Fruit fly (Drosophila melanogaster) whole organism, embryonic: ENCODE data around the gene Nlg4.

ENCODE experiments used
- Bteb2 ChIP-seq: fragments of 200-800 bp; sonication (Bioruptor generic); optimal IDR thresholded peaks from 2 replicates; lab custom pipeline; 2016; ENCODE audit warnings: missing biosample characterization, missing genetic modification characterization
- CG10274 ChIP-seq: fragments of 200-800 bp; sonication (Bioruptor generic); optimal IDR thresholded peaks from 3 replicates; lab custom pipeline; 2017; ENCODE audit warnings: missing biosample characterization, mild to moderate bottlenecking, missing genetic modification characterization
- CG10979 ChIP-seq: fragments of 200-800 bp; sonication (Bioruptor generic); optimal IDR thresholded peaks from 2 replicates; lab custom pipeline; 2018; ENCODE audit warnings: missing biosample characterization, mild to moderate bottlenecking, missing genetic modification characterization, moderate library complexity
- CG11093 ChIP-seq: fragments of 200-800 bp; sonication (Bioruptor generic); IDR thresholded peaks from 3 replicates; pipeline ENCODE4 v1.3.6; 2022; ENCODE audit warnings: missing biosample characterization, missing genetic modification characterization
- CG12104 ChIP-seq: fragments of 200-800 bp; sonication (Bioruptor generic); optimal IDR thresholded peaks from 3 replicates; lab custom pipeline; 2016; ENCODE audit warnings: missing biosample characterization, missing genetic modification characterization
- CG14710 ChIP-seq: fragments of 200-800 bp; sonication (Bioruptor generic); optimal IDR thresholded peaks from 3 replicates; lab custom pipeline; 2019; ENCODE audit warnings: missing biosample characterization, mild to moderate bottlenecking, missing genetic modification characterization, moderate library complexity
- CG14965 ChIP-seq: fragments of 200-800 bp; sonication (Bioruptor generic); optimal IDR thresholded peaks from 2 replicates; lab custom pipeline; 2016; ENCODE audit warnings: missing biosample characterization, missing genetic modification characterization, borderline replicate concordance
- CG18262 ChIP-seq: fragments of 200-800 bp; optimal IDR thresholded peaks from 3 replicates; lab custom pipeline; 2019; ENCODE audit warnings: missing biosample characterization, mild to moderate bottlenecking, missing genetic modification characterization, moderate library complexity
- CG2889 ChIP-seq: fragments of 200-800 bp; sonication (Bioruptor generic); IDR thresholded peaks from 3 replicates; pipeline ENCODE4 v1.3.6; 2022; ENCODE audit warnings: missing biosample characterization, missing genetic modification characterization
- CG3065 ChIP-seq: fragments of 200-800 bp; sonication (Bioruptor generic); optimal IDR thresholded peaks from 2 replicates; lab custom pipeline; 2016; ENCODE audit warnings: missing biosample characterization, missing genetic modification characterization
- CG31224 ChIP-seq: fragments of 200-800 bp; sonication (Bioruptor generic); IDR thresholded peaks from 2 replicates; pipeline ENCODE4 v1.3.6; 2022; ENCODE audit warnings: missing biosample characterization, missing genetic modification characterization
- CG33557 ChIP-seq: fragments of 200-800 bp; sonication (Bioruptor generic); optimal IDR thresholded peaks from 2 replicates; lab custom pipeline; 2019; ENCODE audit warnings: missing biosample characterization, mild to moderate bottlenecking, missing genetic modification characterization, moderate library complexity
- CG3407 ChIP-seq: fragments of 200-800 bp; sonication (Bioruptor generic); optimal IDR thresholded peaks from 2 replicates; lab custom pipeline; 2018; ENCODE audit warnings: missing biosample characterization, mild to moderate bottlenecking, missing genetic modification characterization
- CG4328 ChIP-seq: fragments of 200-800 bp; sonication (Bioruptor generic); optimal IDR thresholded peaks from 3 replicates; lab custom pipeline; 2017; ENCODE audit warnings: missing biosample characterization, missing genetic modification reagents, missing genetic modification characterization
- CG43689 ChIP-seq: fragments of 200-800 bp; sonication (Bioruptor generic); IDR thresholded peaks from 2 replicates; pipeline ENCODE4 v1.3.6; 2022; ENCODE audit warnings: missing biosample characterization, missing genetic modification characterization
- CG8281 ChIP-seq: fragments of 200-800 bp; sonication (Bioruptor generic); optimal IDR thresholded peaks from 2 replicates; lab custom pipeline; 2018; ENCODE audit warnings: missing biosample characterization, mild to moderate bottlenecking, missing genetic modification characterization, moderate library complexity
- CG8290 ChIP-seq, 3 experiments: fragments of 200-800 bp; sonication (Bioruptor generic); optimal IDR thresholded peaks; 2 replicates each; lab custom pipeline; 2016 to 2019; ENCODE audit warnings: missing biosample characterization in 3 of 3, missing genetic modification characterization in 3 of 3, mild to moderate bottlenecking in 2 of 3, moderate library complexity in 1 of 3
- CG8359 ChIP-seq: fragments of 200-800 bp; sonication (Bioruptor generic); optimal IDR thresholded peaks from 2 replicates; lab custom pipeline; 2017; ENCODE audit warnings: missing biosample characterization, mild to moderate bottlenecking, missing genetic modification characterization, borderline replicate concordance
- CG9797 ChIP-seq: fragments of 200-800 bp; sonication (Bioruptor generic); optimal IDR thresholded peaks from 3 replicates; lab custom pipeline; 2018; ENCODE audit warnings: missing biosample characterization, mild to moderate bottlenecking, missing genetic modification characterization
- Camta ChIP-seq: fragments of 200-800 bp; sonication (Bioruptor generic); optimal IDR thresholded peaks from 2 replicates; lab custom pipeline; 2016; ENCODE audit warnings: missing biosample characterization, missing genetic modification characterization
- CrebB ChIP-seq: fragments of 200-800 bp; sonication (Bioruptor generic); optimal IDR thresholded peaks from 3 replicates; lab custom pipeline; 2018; ENCODE audit warnings: missing biosample characterization, mild to moderate bottlenecking, missing genetic modification characterization
- Dip3 ChIP-seq: fragments of 200-800 bp; sonication (Bioruptor generic); optimal IDR thresholded peaks from 3 replicates; lab custom pipeline; 2016; ENCODE audit warnings: missing biosample characterization, missing genetic modification characterization
- Dp ChIP-seq: fragments of 200-800 bp; sonication (Bioruptor generic); optimal IDR thresholded peaks from 2 replicates; lab custom pipeline; 2018; ENCODE audit warnings: missing biosample characterization, mild to moderate bottlenecking, missing genetic modification characterization, moderate library complexity
- Ets65A ChIP-seq: fragments of 200-800 bp; sonication (Bioruptor generic); peaks from one replicate; lab custom pipeline; 2016; ENCODE audit warnings: missing biosample characterization, missing genetic modification characterization
- Hand ChIP-seq: fragments of 200-800 bp; sonication (Bioruptor generic); optimal IDR thresholded peaks from 2 replicates; lab custom pipeline; 2017; ENCODE audit warnings: mild to moderate bottlenecking, missing biosample characterization, missing genetic modification reagents, missing genetic modification characterization
- Neu2 ChIP-seq: fragments of 200-800 bp; sonication (Bioruptor generic); optimal IDR thresholded peaks from 3 replicates; lab custom pipeline; 2016; ENCODE audit warnings: missing biosample characterization, missing genetic modification characterization, borderline replicate concordance
- ac ChIP-seq: fragments of 200-800 bp; sonication (Bioruptor generic); optimal IDR thresholded peaks from 3 replicates; lab custom pipeline; 2017; ENCODE audit warnings: missing biosample characterization, mild to moderate bottlenecking, missing genetic modification characterization
- bigmax ChIP-seq: fragments of 200-800 bp; sonication (Bioruptor generic); optimal IDR thresholded peaks from 2 replicates; lab custom pipeline; 2018; ENCODE audit warnings: missing biosample characterization, mild to moderate bottlenecking, missing genetic modification characterization
- bsh ChIP-seq, 2 experiments: fragments of 200-800 bp; sonication (Bioruptor generic); optimal IDR thresholded peaks; 2 replicates each; lab custom pipeline; 2017 to 2018; ENCODE audit warnings: mild to moderate bottlenecking in 2 of 2, missing biosample characterization in 2 of 2, missing genetic modification characterization in 2 of 2, moderate library complexity in 1 of 2
- dmrt11E ChIP-seq: fragments of 200-800 bp; sonication (Bioruptor generic); optimal IDR thresholded peaks from 3 replicates; lab custom pipeline; 2018; ENCODE audit warnings: missing biosample characterization, mild to moderate bottlenecking, missing genetic modification characterization, moderate library complexity
- gcm ChIP-seq: fragments of 200-800 bp; sonication (Bioruptor generic); optimal IDR thresholded peaks from 2 replicates; lab custom pipeline; 2019; ENCODE audit warnings: missing biosample characterization, mild to moderate bottlenecking, missing genetic modification characterization, moderate library complexity
- gem ChIP-seq: fragments of 200-800 bp; sonication (Bioruptor generic); optimal IDR thresholded peaks from 2 replicates; lab custom pipeline; 2019; ENCODE audit warnings: missing biosample characterization, mild to moderate bottlenecking, missing genetic modification characterization, moderate library complexity
- her ChIP-seq: fragments of 200-800 bp; sonication (Bioruptor generic); optimal IDR thresholded peaks from 2 replicates; lab custom pipeline; 2016; ENCODE audit warnings: missing biosample characterization, missing genetic modification characterization
- hth ChIP-seq: fragments of >200 bp; optimal IDR thresholded peaks from 2 replicates; lab custom pipeline; 2017; ENCODE audit warnings: inconsistent platforms
- inv ChIP-seq: fragments of 200-800 bp; sonication (Bioruptor generic); IDR thresholded peaks from 2 replicates; pipeline ENCODE4 v1.3.6; 2022; ENCODE audit warnings: missing biosample characterization, missing genetic modification characterization; ENCODE audit not compliant: partially characterized antibody
- jumu ChIP-seq: fragments of 200-800 bp; sonication (Bioruptor generic); optimal IDR thresholded peaks from 3 replicates; lab custom pipeline; 2016; ENCODE audit warnings: missing biosample characterization, missing genetic modification characterization
- lola ChIP-seq, 3 experiments: fragments of >200 bp in 2 of 3; fragments of 200-800 bp in 1 of 3; sonication (Bioruptor generic) in 1 of 3; optimal IDR thresholded peaks; 2 replicates each; lab custom pipeline; 2017 to 2019; ENCODE audit warnings: missing biosample characterization in 3 of 3, missing genetic modification characterization in 3 of 3, mild to moderate bottlenecking in 1 of 3, moderate library complexity in 1 of 3
- mld ChIP-seq: fragments of 200-800 bp; sonication (Bioruptor generic); IDR thresholded peaks from 3 replicates; pipeline ENCODE4 v1.3.6; 2022; ENCODE audit warnings: missing biosample characterization, missing genetic modification characterization; ENCODE audit not compliant: partially characterized antibody
- pfk ChIP-seq: fragments of 200-800 bp; sonication (Bioruptor generic); optimal IDR thresholded peaks from 2 replicates; lab custom pipeline; 2018; ENCODE audit warnings: missing biosample characterization, mild to moderate bottlenecking, missing genetic modification characterization, moderate library complexity
- phol ChIP-seq: fragments of 200-800 bp; sonication (Bioruptor generic); optimal IDR thresholded peaks from 3 replicates; lab custom pipeline; 2018; ENCODE audit warnings: missing biosample characterization, mild to moderate bottlenecking, missing genetic modification characterization, moderate library complexity
- sr ChIP-seq: fragments of 200-800 bp; sonication (Bioruptor generic); IDR thresholded peaks from 3 replicates; pipeline ENCODE4 v1.3.6; 2022; ENCODE audit warnings: missing biosample characterization, missing genetic modification characterization
- z ChIP-seq: fragments of 200-800 bp; sonication (Bioruptor generic); IDR thresholded peaks from 3 replicates; pipeline ENCODE4 v1.3.6; 2022; ENCODE audit warnings: missing biosample characterization, missing genetic modification characterization
- zen ChIP-seq: fragments of 200-800 bp; sonication (Bioruptor generic); optimal IDR thresholded peaks from 3 replicates; lab custom pipeline; 2018; ENCODE audit warnings: missing biosample characterization, mild to moderate bottlenecking, missing genetic modification characterization, moderate library complexity

Nlg4 gene

DNA sequence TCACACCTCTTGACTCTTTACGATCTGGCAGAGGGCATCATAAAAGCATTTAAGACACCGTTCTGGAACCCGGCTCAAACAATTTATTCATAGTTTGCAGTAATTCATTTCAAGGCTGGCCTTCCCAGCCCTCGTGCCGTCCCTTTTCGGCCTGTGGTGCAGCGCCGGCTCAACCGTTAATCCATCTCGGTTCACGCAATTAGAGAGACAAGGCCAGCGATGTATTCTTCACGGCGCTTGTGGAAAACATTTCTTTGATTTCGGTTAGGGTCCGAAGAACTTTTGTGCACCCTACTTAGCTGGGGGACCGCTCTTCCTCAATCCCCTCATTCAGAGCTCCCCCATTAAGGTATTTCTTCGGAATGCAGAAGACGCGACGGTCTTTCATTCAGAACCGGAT lies 86.5 kb downstream of the Nlg4 start (continued):
- TF ChIP-seq CG3407 (GFP tag; lab: Kevin White, UChicago) (no peak), CG33557 (GFP tag; lab: Kevin White, UChicago) (no peak)

- no peak for TF ChIP-seq gcm (GFP tag; lab: Kevin White, UChicago)
- no peak for TF ChIP-seq CG8281
- no peak for TF ChIP-seq pfk (GFP tag; lab: Kevin White, UChicago)
- no peak for TF ChIP-seq CG9797 (GFP tag; lab: Kevin White, UChicago)
- peak; percentile 56 for TF ChIP-seq dmrt11E (tag; lab: Kevin White, UChicago)
- TF ChIP-seq CG8359 (GFP tag; lab: Kevin White, UChicago) = no peak
- TF ChIP-seq CG11093 (GFP tag; lab: Robert Waterston, UW) = no peak
- TF ChIP-seq CG4328 (GFP tag; lab: Kevin White, UChicago) = no peak
- no peak for TF ChIP-seq her
- TF ChIP-seq inv (GFP tag; lab: Robert Waterston, UW) = no peak
- TF ChIP-seq gem = peak; percentile 16
- TF ChIP-seq Hand (GFP tag; lab: Kevin White, UChicago) = no peak
- TF ChIP-seq CG14710 = peak; percentile 9
- no peak for TF ChIP-seq Camta (GFP tag; lab: Kevin White, UChicago)
- no peak for TF ChIP-seq CG8290 (GFP tag; optimal IDR thresholded peaks at IDR 0.05; lab: Kevin White, UChicago)
- no peak for TF ChIP-seq CG8290 (tag; optimal IDR thresholded peaks at IDR 0.05; lab: Kevin White, UChicago)
- TF ChIP-seq CG10979 (tag; lab: Kevin White, UChicago) = peak; percentile 31
- TF ChIP-seq Neu2 = no peak
- no peak for TF ChIP-seq Dp
- TF ChIP-seq phol (tag; lab: Kevin White, UChicago) = peak; percentile 13
- no peak for TF ChIP-seq sr (GFP tag; lab: Robert Waterston, UW)
- no peak for TF ChIP-seq CG31224 (GFP tag; lab: Robert Waterston, UW)
- TF ChIP-seq bsh (GFP tag; optimal IDR thresholded peaks at IDR 0.05; lab: Kevin White, UChicago) = peak in 1 of 2 experiments; percentile 22
- no peak for TF ChIP-seq CG3065 (GFP tag; lab: Kevin White, UChicago)
- no peak for TF ChIP-seq Ets65A
- TF ChIP-seq Dip3 (GFP tag; lab: Kevin White, UChicago) = no peak
- TF ChIP-seq CG10274 (GFP tag; lab: Kevin White, UChicago) = peak; percentile 82
- TF ChIP-seq CG12104 (GFP tag; lab: Kevin White, UChicago) = no peak
- no peak for TF ChIP-seq mld (GFP tag; lab: Robert Waterston, UW)
- no peak for TF ChIP-seq CG14965 (GFP tag; lab: Kevin White, UChicago)
- no peak for TF ChIP-seq bigmax (GFP tag; lab: Kevin White, UChicago)
- TF ChIP-seq jumu = no peak
- TF ChIP-seq CG2889 = no peak
- TF ChIP-seq lola (GFP tag; optimal IDR thresholded peaks at IDR 0.05; lab: Kevin White, UChicago) = peak in 1 of 3 experiments; percentile 54
- no peak for TF ChIP-seq zen (tag; lab: Kevin White, UChicago)
- no peak for TF ChIP-seq Bteb2
- no peak for TF ChIP-seq z (GFP tag; lab: Robert Waterston, UW)
- TF ChIP-seq CG18262 = peak; percentile 45
- TF ChIP-seq hth (lab: Kevin White, UChicago) = no peak
- no peak for TF ChIP-seq ac
- no peak for TF ChIP-seq CG43689 (GFP tag; lab: Robert Waterston, UW)
- no peak for TF ChIP-seq CrebB (tag; lab: Kevin White, UChicago)
Observed at dm6 chr3R:20291594-20291993, 87.0 kb downstream of the Nlg4 start.
